Fruit fly (Drosophila melanogaster) whole organism, embryonic: ENCODE measurements around the gene jet.

ENCODE experiments used
- Bdp1 ChIP-seq: fragments of 200-800 bp; sonication (Bioruptor generic); optimal IDR thresholded peaks from 3 replicates; lab custom pipeline; 2016; ENCODE audit warnings: missing biosample characterization, missing genetic modification characterization
- CG10209 ChIP-seq: fragments of 200-800 bp; sonication (Bioruptor generic); optimal IDR thresholded peaks from 3 replicates; lab custom pipeline; 2017; ENCODE audit warnings: missing biosample characterization, mild to moderate bottlenecking, missing genetic modification characterization, missing genetic modification reagents
- CG10979 ChIP-seq: fragments of 200-800 bp; sonication (Bioruptor generic); optimal IDR thresholded peaks from 2 replicates; lab custom pipeline; 2018; ENCODE audit warnings: missing biosample characterization, mild to moderate bottlenecking, missing genetic modification characterization, moderate library complexity
- CG11723 ChIP-seq: fragments of 200-800 bp; sonication (Bioruptor generic); optimal IDR thresholded peaks from 2 replicates; lab custom pipeline; 2017; ENCODE audit warnings: missing biosample characterization, mild to moderate bottlenecking, missing genetic modification characterization
- CG12219 ChIP-seq: fragments of 200-800 bp; sonication (Bioruptor generic); optimal IDR thresholded peaks from 3 replicates; lab custom pipeline; 2018; ENCODE audit warnings: missing biosample characterization, mild to moderate bottlenecking, missing genetic modification characterization
- CG15073 ChIP-seq: fragments of 200-800 bp; sonication (Bioruptor generic); optimal IDR thresholded peaks from 2 replicates; lab custom pipeline; 2016; ENCODE audit warnings: missing biosample characterization, missing genetic modification characterization
- CG17361 ChIP-seq: fragments of 200-800 bp; sonication (Bioruptor generic); IDR thresholded peaks from 3 replicates; pipeline ENCODE4 v1.3.6; 2022; ENCODE audit warnings: missing biosample characterization, missing genetic modification characterization
- CG17912 ChIP-seq: fragments of 200-800 bp; sonication (Bioruptor generic); optimal IDR thresholded peaks from 2 replicates; lab custom pipeline; 2018; ENCODE audit warnings: missing biosample characterization, mild to moderate bottlenecking, missing genetic modification characterization
- CG2116 ChIP-seq: fragments of 200-800 bp; sonication (Bioruptor generic); optimal IDR thresholded peaks from 3 replicates; lab custom pipeline; 2018; ENCODE audit warnings: missing biosample characterization, mild to moderate bottlenecking, missing genetic modification characterization
- CG31224 ChIP-seq: fragments of 200-800 bp; sonication (Bioruptor generic); IDR thresholded peaks from 2 replicates; pipeline ENCODE4 v1.3.6; 2022; ENCODE audit warnings: missing biosample characterization, missing genetic modification characterization
- CG34376 ChIP-seq: fragments of 200-800 bp; sonication (Bioruptor generic); optimal IDR thresholded peaks from 2 replicates; lab custom pipeline; 2018; ENCODE audit warnings: missing biosample characterization, mild to moderate bottlenecking, missing genetic modification characterization
- CG42726 ChIP-seq: fragments of 200-800 bp; sonication (Bioruptor generic); IDR thresholded peaks from 2 replicates; pipeline ENCODE4 v1.3.6; 2022; ENCODE audit warnings: missing biosample characterization, missing genetic modification characterization; ENCODE audit not compliant: partially characterized antibody
- CG4328 ChIP-seq: fragments of 200-800 bp; sonication (Bioruptor generic); optimal IDR thresholded peaks from 3 replicates; lab custom pipeline; 2017; ENCODE audit warnings: missing biosample characterization, missing genetic modification reagents, missing genetic modification characterization
- CG4360 ChIP-seq: fragments of 200-800 bp; sonication (Bioruptor generic); IDR thresholded peaks from 2 replicates; pipeline ENCODE4 v1.3.6; 2022; ENCODE audit warnings: missing biosample characterization, missing genetic modification characterization
- CG5953 ChIP-seq: fragments of 200-800 bp; sonication (Bioruptor generic); IDR thresholded peaks from 2 replicates; pipeline ENCODE4 v1.3.6; 2022; ENCODE audit warnings: missing biosample characterization, missing genetic modification characterization
- CG6791 ChIP-seq: fragments of 200-800 bp; sonication (Bioruptor generic); IDR thresholded peaks from 3 replicates; pipeline ENCODE4 v1.3.6; 2022; ENCODE audit warnings: missing biosample characterization, missing genetic modification characterization; ENCODE audit not compliant: partially characterized antibody
- CG7372 ChIP-seq: fragments of 200-800 bp; sonication (Bioruptor generic); IDR thresholded peaks from 2 replicates; pipeline ENCODE4 v1.3.6; 2022; ENCODE audit warnings: missing biosample characterization, missing genetic modification characterization
- CG8765 ChIP-seq: fragments of 200-800 bp; sonication (Bioruptor generic); IDR thresholded peaks from 2 replicates; pipeline ENCODE4 v1.3.6; 2022; ENCODE audit warnings: missing biosample characterization, missing genetic modification characterization
- CG9727 ChIP-seq: fragments of 200-800 bp; sonication (Bioruptor generic); optimal IDR thresholded peaks from 3 replicates; lab custom pipeline; 2017; ENCODE audit warnings: missing biosample characterization, mild to moderate bottlenecking, missing genetic modification characterization
- Chrac-16 ChIP-seq: fragments of 200-800 bp; sonication (Bioruptor generic); optimal IDR thresholded peaks from 3 replicates; lab custom pipeline; 2016; ENCODE audit warnings: missing biosample characterization, missing genetic modification characterization
- CrebB ChIP-seq: fragments of 200-800 bp; sonication (Bioruptor generic); optimal IDR thresholded peaks from 3 replicates; lab custom pipeline; 2018; ENCODE audit warnings: missing biosample characterization, mild to moderate bottlenecking, missing genetic modification characterization
- D ChIP-seq, 2 experiments: fragments of 200-800 bp in 1 of 2; fragments of >200 bp in 1 of 2; sonication (Bioruptor generic) in 1 of 2; optimal IDR thresholded peaks; 2 replicates in 1 of 2; 3 replicates in 1 of 2; lab custom pipeline; 2017; ENCODE audit warnings: mild to moderate bottlenecking in 1 of 2, missing biosample characterization in 1 of 2, missing genetic modification characterization in 1 of 2, missing genetic modification reagents in 1 of 2
- Drgx ChIP-seq: fragments of 200-800 bp; sonication (Bioruptor generic); IDR thresholded peaks from 2 replicates; pipeline ENCODE4 v1.3.6; 2022; ENCODE audit warnings: missing biosample characterization, missing genetic modification characterization
- E2f2 ChIP-seq: fragments of 200-800 bp; sonication (Bioruptor generic); IDR thresholded peaks from 2 replicates; pipeline ENCODE4 v1.3.6; 2022; ENCODE audit warnings: missing biosample characterization, missing genetic modification characterization
- HLH54F ChIP-seq: fragments of 200-800 bp; sonication (Bioruptor generic); optimal IDR thresholded peaks from 3 replicates; lab custom pipeline; 2016; ENCODE audit warnings: missing biosample characterization, missing genetic modification characterization
- Lim3 ChIP-seq: fragments of 200-800 bp; sonication (Bioruptor generic); IDR thresholded peaks from 2 replicates; pipeline ENCODE4 v1.3.6; 2022; ENCODE audit warnings: missing biosample characterization, missing genetic modification characterization
- Meics ChIP-seq: fragments of 200-800 bp; sonication (Bioruptor generic); optimal IDR thresholded peaks from 2 replicates; lab custom pipeline; 2017; ENCODE audit warnings: missing biosample characterization, mild to moderate bottlenecking, missing genetic modification characterization
- Oaz ChIP-seq: fragments of 200-800 bp; sonication (Bioruptor generic); IDR thresholded peaks from 2 replicates; pipeline ENCODE4 v1.3.6; 2022; ENCODE audit warnings: missing biosample characterization, missing genetic modification characterization
- Ssrp ChIP-seq: fragments of 200-800 bp; sonication (Bioruptor generic); optimal IDR thresholded peaks from 2 replicates; lab custom pipeline; 2018; ENCODE audit warnings: missing biosample characterization, mild to moderate bottlenecking, missing genetic modification characterization, moderate library complexity
- Tbp ChIP-seq: fragments of >200 bp; optimal IDR thresholded peaks from 2 replicates; lab custom pipeline; 2018; ENCODE audit warnings: missing biosample characterization, missing genetic modification characterization
- ac ChIP-seq: fragments of 200-800 bp; sonication (Bioruptor generic); optimal IDR thresholded peaks from 3 replicates; lab custom pipeline; 2017; ENCODE audit warnings: missing biosample characterization, mild to moderate bottlenecking, missing genetic modification characterization
- al ChIP-seq: fragments of 200-800 bp; sonication (Bioruptor generic); IDR thresholded peaks from 2 replicates; pipeline ENCODE4 v1.3.6; 2022; ENCODE audit warnings: missing biosample characterization, missing genetic modification characterization
- aop ChIP-seq: fragments of 200-800 bp; sonication (Bioruptor generic); IDR thresholded peaks from 2 replicates; pipeline ENCODE4 v1.3.6; 2022; ENCODE audit warnings: missing biosample characterization, missing genetic modification characterization
- ash1 ChIP-seq: fragments of 200-800 bp; sonication (Bioruptor generic); optimal IDR thresholded peaks from 2 replicates; lab custom pipeline; 2018; ENCODE audit warnings: missing biosample characterization, mild to moderate bottlenecking, missing genetic modification characterization
- ato ChIP-seq: fragments of 200-800 bp; sonication (Bioruptor generic); IDR thresholded peaks from 2 replicates; pipeline ENCODE4 v1.3.6; 2022; ENCODE audit warnings: missing biosample characterization, missing genetic modification characterization; ENCODE audit not compliant: partially characterized antibody
- cato ChIP-seq: fragments of 200-800 bp; sonication (Bioruptor generic); optimal IDR thresholded peaks from 2 replicates; lab custom pipeline; 2016; ENCODE audit warnings: missing biosample characterization, missing genetic modification characterization, borderline replicate concordance
- caup ChIP-seq: fragments of 200-800 bp; sonication (Bioruptor generic); optimal IDR thresholded peaks from 3 replicates; lab custom pipeline; 2017; ENCODE audit warnings: missing biosample characterization, mild to moderate bottlenecking, missing genetic modification characterization, moderate library complexity; ENCODE audit not compliant: severe bottlenecking
- chm ChIP-seq: fragments of 200-800 bp; sonication (Bioruptor generic); IDR thresholded peaks from 2 replicates; pipeline ENCODE4 v1.3.6; 2022; ENCODE audit warnings: missing biosample characterization, missing genetic modification characterization
- chn ChIP-seq: fragments of 200-800 bp; sonication (Bioruptor generic); optimal IDR thresholded peaks from 2 replicates; lab custom pipeline; 2016; ENCODE audit warnings: missing biosample characterization, missing genetic modification characterization
- ftz-f1 ChIP-seq: fragments of 200-800 bp; sonication (Bioruptor generic); optimal IDR thresholded peaks from 2 replicates; lab custom pipeline; 2016; ENCODE audit warnings: missing biosample characterization, missing genetic modification characterization
- hb ChIP-seq: fragments of 200-800 bp; sonication (Bioruptor generic); IDR thresholded peaks from 3 replicates; pipeline ENCODE4 v1.3.6; 2022; ENCODE audit warnings: missing biosample characterization, missing genetic modification characterization; ENCODE audit not compliant: partially characterized antibody
- inv ChIP-seq: fragments of 200-800 bp; sonication (Bioruptor generic); IDR thresholded peaks from 2 replicates; pipeline ENCODE4 v1.3.6; 2022; ENCODE audit warnings: missing biosample characterization, missing genetic modification characterization; ENCODE audit not compliant: partially characterized antibody
- lmd ChIP-seq: fragments of 200-800 bp; sonication (Bioruptor generic); IDR thresholded peaks from 2 replicates; pipeline ENCODE4 v1.3.6; 2022; ENCODE audit warnings: missing biosample characterization, missing genetic modification characterization
- nerfin-1 ChIP-seq: fragments of 200-800 bp; sonication (Bioruptor generic); optimal IDR thresholded peaks from 3 replicates; lab custom pipeline; 2019; ENCODE audit warnings: missing biosample characterization, mild to moderate bottlenecking, missing genetic modification characterization, moderate library complexity
- pzg ChIP-seq: fragments of 200-800 bp; sonication (Bioruptor generic); optimal IDR thresholded peaks from 3 replicates; lab custom pipeline; 2018; ENCODE audit warnings: missing biosample characterization, mild to moderate bottlenecking, missing genetic modification characterization, moderate library complexity
- run ChIP-seq: fragments of 200-800 bp; sonication (Bioruptor generic); optimal IDR thresholded peaks from 3 replicates; lab custom pipeline; 2018; ENCODE audit warnings: missing biosample characterization, mild to moderate bottlenecking, missing genetic modification characterization
- tup ChIP-seq: fragments of 200-800 bp; sonication (Bioruptor generic); optimal IDR thresholded peaks from 2 replicates; lab custom pipeline; 2016; ENCODE audit warnings: missing biosample characterization, mild to moderate bottlenecking, missing genetic modification characterization, moderate library complexity
- z ChIP-seq: fragments of 200-800 bp; sonication (Bioruptor generic); IDR thresholded peaks from 3 replicates; pipeline ENCODE4 v1.3.6; 2022; ENCODE audit warnings: missing biosample characterization, missing genetic modification characterization
- zen ChIP-seq: fragments of 200-800 bp; sonication (Bioruptor generic); optimal IDR thresholded peaks from 3 replicates; lab custom pipeline; 2018; ENCODE audit warnings: missing biosample characterization, mild to moderate bottlenecking, missing genetic modification characterization, moderate library complexity
- zen2 ChIP-seq: fragments of 200-800 bp; sonication (Bioruptor generic); IDR thresholded peaks from 3 replicates; pipeline ENCODE4 v1.3.6; 2022; ENCODE audit warnings: missing biosample characterization, missing genetic modification characterization; ENCODE audit not compliant: partially characterized antibody

Gene jet

DNA sequence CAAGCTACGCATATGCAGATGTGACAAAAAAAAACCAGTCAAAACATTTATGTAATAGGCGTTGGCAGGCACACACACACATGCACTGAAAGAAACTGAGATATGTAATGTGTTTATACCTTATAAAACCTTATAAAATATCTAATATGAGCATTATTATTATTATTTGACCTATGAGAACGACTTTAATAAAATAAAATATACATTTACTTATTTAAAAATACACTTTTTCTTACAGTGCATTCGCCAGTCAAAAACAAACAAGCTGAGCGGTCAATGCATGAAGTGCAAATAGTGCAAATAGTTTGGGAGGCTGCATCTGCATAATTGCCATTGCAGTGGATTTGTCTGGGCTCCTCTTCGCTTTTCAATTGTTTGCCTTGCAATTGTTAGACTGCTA, 41.6 kb downstream of the jet start (continued):
- no peak for TF ChIP-seq Tbp (GFP tag; lab: Kevin White, UChicago)
- peak; percentile 35 for TF ChIP-seq CG2116 (GFP tag; lab: Kevin White, UChicago)
- peak; percentile 11 for TF ChIP-seq CG17912 (GFP tag; lab: Kevin White, UChicago)
- TF ChIP-seq chm (GFP tag; lab: Robert Waterston, UW): no peak; the same call in 1 of the 2 replicates
- no peak for TF ChIP-seq ftz-f1
- TF ChIP-seq inv: no peak
- TF ChIP-seq CG34376 (GFP tag; lab: Kevin White, UChicago): no peak
- TF ChIP-seq ac (GFP tag; lab: Kevin White, UChicago): no peak
- TF ChIP-seq CG8765 (GFP tag; lab: Robert Waterston, UW): no peak
- TF ChIP-seq CG11723 (GFP tag; lab: Kevin White, UChicago): peak; percentile 50
- TF ChIP-seq hb: no peak
- no peak for TF ChIP-seq chn (GFP tag; lab: Kevin White, UChicago)
- TF ChIP-seq CG5953: peak; percentile 80
- TF ChIP-seq CG10209 (GFP tag; lab: Kevin White, UChicago): peak; percentile 73
- TF ChIP-seq aop (GFP tag; lab: Robert Waterston, UW): no peak
- TF ChIP-seq Chrac-16 (GFP tag; lab: Kevin White, UChicago): peak; percentile 39
- TF ChIP-seq ato (GFP tag; lab: Robert Waterston, UW): no peak
- TF ChIP-seq CG4328 (GFP tag; lab: Kevin White, UChicago): peak; percentile 63
- peak; percentile 67 for TF ChIP-seq Ssrp (tag; lab: Kevin White, UChicago)
- TF ChIP-seq ash1 (GFP tag; lab: Kevin White, UChicago): no peak
- peak; percentile 57; the same call in 1 of the 2 replicates for TF ChIP-seq E2f2 (GFP tag; lab: Robert Waterston, UW)
- TF ChIP-seq CG17361 (GFP tag; lab: Robert Waterston, UW): peak; percentile 80
- no peak for TF ChIP-seq pzg (GFP tag; lab: Kevin White, UChicago)
- peak; percentile 31; the same call in 1 of the 2 replicates for TF ChIP-seq CG7372
- no peak for TF ChIP-seq HLH54F
- peak; percentile 63 for TF ChIP-seq CG10979 (tag; lab: Kevin White, UChicago)
- TF ChIP-seq run (tag; lab: Kevin White, UChicago): peak; percentile 76
- peak; percentile 54 for TF ChIP-seq Meics (GFP tag; lab: Kevin White, UChicago)
- TF ChIP-seq CG31224: no peak
- TF ChIP-seq z (GFP tag; lab: Robert Waterston, UW): no peak
- TF ChIP-seq lmd (GFP tag; lab: Robert Waterston, UW): peak; percentile 60
- TF ChIP-seq Lim3 (GFP tag; lab: Robert Waterston, UW): peak; percentile 51; the same call in 1 of the 2 replicates
- TF ChIP-seq CG42726 (GFP tag; lab: Robert Waterston, UW): no peak
- no peak for TF ChIP-seq CG4360 (GFP tag; lab: Robert Waterston, UW)
- peak; percentile 35 for TF ChIP-seq CG9727 (GFP tag; lab: Kevin White, UChicago)
- peak; percentile 67 for TF ChIP-seq CG12219 (GFP tag; lab: Kevin White, UChicago)
- peak; percentile 85 for TF ChIP-seq Drgx (GFP tag; lab: Robert Waterston, UW)
- TF ChIP-seq nerfin-1 (tag; lab: Kevin White, UChicago): peak; percentile 77
- no peak for TF ChIP-seq CG6791 (GFP tag; lab: Robert Waterston, UW)
- TF ChIP-seq caup (GFP tag; lab: Kevin White, UChicago): peak; percentile 5
- TF ChIP-seq tup (GFP tag; lab: Kevin White, UChicago): no peak
- no peak for TF ChIP-seq CG15073 (GFP tag; lab: Kevin White, UChicago)
- TF ChIP-seq Oaz (GFP tag; lab: Robert Waterston, UW): peak; percentile 23; the same call in 1 of the 2 replicates
- TF ChIP-seq D (optimal IDR thresholded peaks at IDR 0.05; lab: Kevin White, UChicago): no peak
- peak; percentile 60 for TF ChIP-seq D (GFP tag; optimal IDR thresholded peaks at IDR 0.05; lab: Kevin White, UChicago)
- TF ChIP-seq al: no peak
- no peak for TF ChIP-seq zen2
- TF ChIP-seq cato (GFP tag; lab: Kevin White, UChicago): peak; percentile 35
- TF ChIP-seq CrebB (tag; lab: Kevin White, UChicago): peak; percentile 64
- TF ChIP-seq zen (tag; lab: Kevin White, UChicago): peak; percentile 55
- TF ChIP-seq Bdp1 (GFP tag; lab: Kevin White, UChicago): no peak
